Worm (Caenorhabditis elegans) whole organism, L1 larva: ENCODE results near the gene eat-6.

ENCODE experiments used
- Y116A8C.19 ChIP-seq: sonication (generic microtip); optimal IDR thresholded peaks from 2 replicates; lab custom pipeline; 2016; ENCODE audit warnings: missing compliant biosample characterization, missing genetic modification characterization, borderline replicate concordance
- aly-2 ChIP-seq: fragments of 150-350 bp; optimal IDR thresholded peaks from 2 replicates; lab custom pipeline; 2014; ENCODE audit warnings: missing biosample characterization, missing genetic modification characterization
- ama-1 ChIP-seq: fragments of 150-350 bp; optimal IDR thresholded peaks from 2 replicates; lab custom pipeline; 2014
- blmp-1 ChIP-seq: fragments of 150-350 bp; optimal IDR thresholded peaks from 2 replicates; lab custom pipeline; 2014; ENCODE audit warnings: missing biosample characterization, missing genetic modification characterization
- ceh-90 ChIP-seq: sonication (generic microtip); optimal IDR thresholded peaks from 2 replicates; lab custom pipeline; 2016; ENCODE audit warnings: missing genetic modification characterization, missing compliant biosample characterization
- dpl-1 ChIP-seq, 3 experiments: fragments of 150-350 bp in 2 of 3; sonication (generic microtip) in 1 of 3; optimal IDR thresholded peaks; 2 replicates each; lab custom pipeline; 2014 to 2017; ENCODE audit warnings: missing biosample characterization in 3 of 3, missing genetic modification characterization in 3 of 3, missing genetic modification reagents in 3 of 3
- elt-3 ChIP-seq, 6 experiments: fragments of 150-350 bp in 1 of 6; sonication (generic microtip); optimal IDR thresholded peaks; 2 replicates each; lab custom pipeline; 2017 to 2018; ENCODE audit warnings: missing biosample characterization in 6 of 6, missing genetic modification characterization in 6 of 6, inconsistent platforms in 1 of 6
- lin-14 ChIP-seq: fragments of 200-800 bp; sonication (Bioruptor generic); optimal IDR thresholded peaks from 2 replicates; lab custom pipeline; 2018; ENCODE audit warnings: mild to moderate bottlenecking, missing genetic modification characterization, moderate library complexity, missing compliant biosample characterization
- lin-15B ChIP-seq: fragments of 150-350 bp; sonication (generic microtip); optimal IDR thresholded peaks from 3 replicates; lab custom pipeline; 2014; ENCODE audit warnings: missing biosample characterization, missing genetic modification characterization
- nhr-84 ChIP-seq: sonication (generic microtip); optimal IDR thresholded peaks from 2 replicates; lab custom pipeline; 2017; ENCODE audit warnings: missing biosample characterization, missing genetic modification characterization
- unc-62 ChIP-seq: fragments of 150-350 bp; optimal IDR thresholded peaks from 2 replicates; lab custom pipeline; 2014; ENCODE audit warnings: missing biosample characterization, missing genetic modification reagents, missing genetic modification characterization
- unc-98 ChIP-seq: fragments of 200-800 bp; sonication (Bioruptor generic); IDR thresholded peaks from 2 replicates; pipeline ENCODE4 v1.3.6; 2022; ENCODE audit warnings: missing genetic modification characterization, missing compliant biosample characterization
- ztf-4 ChIP-seq: fragments of 150-350 bp; optimal IDR thresholded peaks from 2 replicates; lab custom pipeline; 2014; ENCODE audit warnings: missing biosample characterization, missing genetic modification characterization

DNA sequence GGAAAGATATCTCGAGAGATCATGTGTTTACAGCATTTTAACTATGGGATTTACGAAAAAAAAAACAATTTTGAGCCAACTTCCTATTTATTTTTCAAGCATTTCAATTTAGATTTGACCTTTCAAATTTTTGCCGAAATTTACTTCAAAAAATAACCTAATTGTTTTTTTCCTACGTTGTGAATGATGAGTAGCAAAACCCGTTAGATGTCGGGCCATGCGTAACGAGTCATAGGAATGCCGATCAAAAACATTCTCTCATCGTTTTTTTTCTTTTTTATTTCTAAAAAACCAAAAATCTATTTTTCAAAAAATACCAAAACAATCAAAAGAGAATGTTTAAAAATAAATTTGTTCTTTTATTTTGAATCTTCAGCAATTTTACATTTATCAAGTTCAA lies 33.1 kb upstream of the eat-6 start:
- no peak for TF ChIP-seq ceh-90 (tag; lab: Kevin White, UChicago)
- no peak for TF ChIP-seq aly-2
- no peak for TF ChIP-seq unc-62 (GFP tag; lab: Kevin White, UChicago)
- TF ChIP-seq lin-15B (tag; lab: Kevin White, UChicago): no peak
- no peak for TF ChIP-seq ama-1
- TF ChIP-seq dpl-1 (GFP tag; optimal IDR thresholded peaks at IDR 0.05; lab: Kevin White, UChicago): no peak
- TF ChIP-seq unc-98 (GFP tag; lab: Robert Waterston, UW): no peak
- no peak for TF ChIP-seq Y116A8C.19 (tag; lab: Kevin White, UChicago)
- TF ChIP-seq blmp-1 (tag; lab: Kevin White, UChicago): no peak
- TF ChIP-seq ztf-4 (tag; lab: Kevin White, UChicago): no peak
- no peak for TF ChIP-seq elt-3 (tag; optimal IDR thresholded peaks at IDR 0.05; lab: Kevin White, UChicago)
- no peak for TF ChIP-seq nhr-84
- no peak for TF ChIP-seq lin-14 (GFP tag; lab: Kevin White, UChicago)
